Fruit fly (Drosophila melanogaster): Measurements from ENCODE around the gene Eip75B.
A peak's percentile ranks its signal among the peaks of the same experiment; 100 is the strongest.

Gene Eip75B

DNA sequence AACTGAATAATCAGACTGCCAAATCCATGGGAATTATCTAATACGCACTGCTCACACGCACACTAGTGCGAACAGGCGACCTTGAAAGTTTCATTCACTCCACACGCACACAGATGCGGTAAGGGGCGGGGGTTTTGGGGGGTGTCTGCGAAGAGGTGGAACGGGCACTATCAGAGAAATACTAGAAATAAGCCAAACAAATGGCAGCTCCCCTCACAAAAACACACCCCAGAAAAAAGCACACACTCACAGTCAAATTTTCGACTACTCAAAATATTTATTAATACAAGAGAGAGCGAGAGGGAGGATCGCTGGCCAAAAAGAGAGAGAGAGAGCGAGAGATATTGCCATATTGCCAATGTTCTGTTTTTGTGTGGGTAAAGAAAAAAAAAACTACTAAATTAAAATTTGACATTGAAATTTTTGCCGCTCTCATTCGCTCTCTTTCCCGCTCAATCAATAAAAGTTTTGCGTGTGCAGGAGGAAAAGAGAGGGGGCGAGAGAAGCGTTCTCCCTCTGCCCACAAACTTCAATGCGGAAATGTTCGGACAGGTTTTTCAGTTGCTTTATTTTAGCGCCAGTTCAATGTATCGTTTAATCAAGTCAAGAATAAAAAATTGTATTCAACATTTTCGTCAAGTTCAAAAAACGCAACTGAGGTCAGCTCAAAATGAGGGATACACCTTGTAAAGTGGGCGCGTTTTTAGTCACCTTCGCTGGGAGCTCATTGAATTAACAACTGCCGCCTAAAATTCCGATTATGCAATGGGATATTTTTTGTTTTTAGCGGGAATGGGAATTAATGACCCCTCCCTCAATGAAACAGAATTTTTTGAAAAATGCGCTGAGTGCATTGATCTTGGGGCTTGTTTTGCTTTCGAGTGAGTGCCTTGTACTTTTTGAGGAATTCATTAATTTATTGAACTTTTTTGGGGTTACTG lies 69.0 kb downstream of the Eip75B start:
- TF ChIP-seq CG11617 (GFP tag; optimal IDR thresholded peaks at IDR 0.05) (no peak), CG14711 (tag; optimal IDR thresholded peaks at IDR 0.05) (no peak), CG1620 (GFP tag; optimal IDR thresholded peaks at IDR 0.05) (no peak), Mnt (GFP tag; optimal IDR thresholded peaks at IDR 0.05) (no peak), Crg-1 (GFP tag; optimal IDR thresholded peaks at IDR 0.05) (no peak), CG33017 (tag; optimal IDR thresholded peaks at IDR 0.05) (no peak), Hr96 (GFP tag; optimal IDR thresholded peaks at IDR 0.05) (no peak), Clk (GFP tag; optimal IDR thresholded peaks at IDR 0.05) (no peak), ovo (GFP tag; optimal IDR thresholded peaks at IDR 0.05) (no peak), toe (GFP tag; optimal IDR thresholded peaks at IDR 0.05) (no peak), cnc (optimal IDR thresholded peaks at IDR 0.05) (no peak), tj (GFP tag; optimal IDR thresholded peaks at IDR 0.05) (no peak), CG7101 (tag; optimal IDR thresholded peaks at IDR 0.05) (no peak), CG7045 (GFP tag; optimal IDR thresholded peaks at IDR 0.05) (no peak)

- peak; percentile 54 for TF ChIP-seq kay (GFP tag; ENCODE audit: borderline replicate concordance)
- TF ChIP-seq CG11617 (GFP tag; optimal IDR thresholded peaks at IDR 0.05), result no peak
Measured at dm6 chr3L:17994560-17995202, 69.8 kb downstream of the Eip75B start.

DNA sequence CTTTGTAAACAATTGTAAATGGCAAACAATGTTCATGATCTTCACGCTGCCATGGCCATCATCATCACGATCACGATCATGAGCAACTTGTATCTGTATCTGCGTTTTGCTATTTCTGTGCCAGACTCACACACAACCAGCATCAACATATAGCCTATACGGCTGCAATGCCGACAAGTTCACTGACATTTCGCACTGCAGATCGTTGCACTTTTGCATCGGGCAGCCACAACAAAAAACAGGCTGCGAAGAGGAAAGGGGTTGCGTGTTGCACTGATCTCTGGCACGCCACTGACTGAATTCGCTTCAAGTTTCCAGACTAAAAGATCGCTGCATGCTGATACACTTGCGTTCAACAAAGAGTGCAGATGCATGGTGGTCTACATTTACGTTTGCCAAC lies 70.7 kb downstream of the Eip75B start:
- TF ChIP-seq Crg-1 (GFP tag; optimal IDR thresholded peaks at IDR 0.05) (no peak), toe (GFP tag; optimal IDR thresholded peaks at IDR 0.05) (no peak), CG7101 (tag; optimal IDR thresholded peaks at IDR 0.05) (no peak), CG7045 (GFP tag; optimal IDR thresholded peaks at IDR 0.05) (no peak), Clk (GFP tag; optimal IDR thresholded peaks at IDR 0.05) (no peak), ovo (GFP tag; optimal IDR thresholded peaks at IDR 0.05) (no peak), pad (GFP tag; optimal IDR thresholded peaks at IDR 0.05) (no peak), CG33017 (tag; optimal IDR thresholded peaks at IDR 0.05) (no peak), cic (GFP tag; optimal IDR thresholded peaks at IDR 0.05) (no peak), CG5204 (GFP tag; optimal IDR thresholded peaks at IDR 0.05) (no peak), bab1 (GFP tag; optimal IDR thresholded peaks at IDR 0.05) (no peak), CG14711 (tag; optimal IDR thresholded peaks at IDR 0.05) (no peak), cnc (optimal IDR thresholded peaks at IDR 0.05) (no peak), CG11617 (GFP tag; optimal IDR thresholded peaks at IDR 0.05) (no peak), Mnt (GFP tag; optimal IDR thresholded peaks at IDR 0.05) (no peak), tj (GFP tag; optimal IDR thresholded peaks at IDR 0.05) (no peak), CG12768 (GFP tag; optimal IDR thresholded peaks at IDR 0.05) (no peak), Hr96 (GFP tag; optimal IDR thresholded peaks at IDR 0.05) (no peak), CG1620 (GFP tag; optimal IDR thresholded peaks at IDR 0.05) (no peak)

DNA sequence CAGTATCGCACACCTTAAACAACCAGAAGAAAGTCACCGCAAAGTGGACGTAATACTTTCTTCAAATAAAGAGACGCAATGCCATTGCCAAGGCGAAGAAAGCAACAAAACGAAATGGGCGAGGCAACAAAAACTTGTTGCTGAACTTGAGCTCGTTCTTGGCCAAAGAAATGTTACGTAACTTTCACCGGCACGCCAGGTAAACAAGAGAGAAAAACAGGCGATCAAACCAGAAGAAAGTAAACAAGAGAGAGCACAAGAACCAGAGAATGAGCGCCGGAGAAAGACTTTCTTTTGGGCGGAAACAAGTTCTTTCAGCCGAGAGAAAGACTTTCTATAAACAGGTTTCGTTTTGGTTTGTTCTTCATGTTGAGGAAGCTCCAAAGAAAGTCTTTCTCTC lies 71.2 kb downstream of the Eip75B start:
- TF ChIP-seq Crg-1 (GFP tag; optimal IDR thresholded peaks at IDR 0.05) (no peak), CG7101 (tag; optimal IDR thresholded peaks at IDR 0.05) (no peak), CG12768 (GFP tag; optimal IDR thresholded peaks at IDR 0.05) (no peak), CG11617 (GFP tag; optimal IDR thresholded peaks at IDR 0.05) (no peak), toe (GFP tag; optimal IDR thresholded peaks at IDR 0.05) (no peak), tj (GFP tag; optimal IDR thresholded peaks at IDR 0.05) (no peak), CG1620 (GFP tag; optimal IDR thresholded peaks at IDR 0.05) (no peak)

DNA sequence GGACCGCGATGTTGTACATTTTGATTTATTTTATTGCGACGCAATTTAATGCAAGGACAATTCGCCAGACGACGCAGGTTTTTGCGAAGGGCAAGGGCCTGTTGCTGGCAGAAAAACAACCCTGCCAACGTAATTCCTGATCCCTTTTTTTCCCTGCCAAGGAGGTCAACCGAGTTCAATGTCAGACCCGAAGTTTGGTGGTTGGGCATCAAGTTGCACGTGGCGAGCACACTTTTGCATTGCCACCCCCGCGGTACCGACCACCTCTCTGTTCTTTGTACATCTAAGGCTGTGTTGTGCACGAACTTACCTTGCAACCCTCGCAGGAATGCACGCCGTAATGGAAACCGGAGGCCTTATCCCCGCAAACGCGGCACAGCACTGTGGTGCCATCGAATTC lies 71.9 kb downstream of the Eip75B start:
- TF ChIP-seq cic (GFP tag; optimal IDR thresholded peaks at IDR 0.05), result no peak
- no peak for TF ChIP-seq kay (GFP tag; ENCODE audit: borderline replicate concordance)
- TF ChIP-seq Hr96 (GFP tag; optimal IDR thresholded peaks at IDR 0.05), result no peak
- no peak for TF ChIP-seq CG11617 (GFP tag; optimal IDR thresholded peaks at IDR 0.05)
- TF ChIP-seq toe (GFP tag; optimal IDR thresholded peaks at IDR 0.05), result no peak
- no peak for TF ChIP-seq CG12768 (GFP tag; optimal IDR thresholded peaks at IDR 0.05)
- no peak for TF ChIP-seq Mnt (GFP tag; optimal IDR thresholded peaks at IDR 0.05)
- TF ChIP-seq CG14711 (tag; optimal IDR thresholded peaks at IDR 0.05), result no peak
- TF ChIP-seq CG7101 (tag; optimal IDR thresholded peaks at IDR 0.05), result no peak
- TF ChIP-seq cnc (optimal IDR thresholded peaks at IDR 0.05), result no peak
- TF ChIP-seq Crg-1 (GFP tag; optimal IDR thresholded peaks at IDR 0.05), result no peak
- no peak for TF ChIP-seq CG33017 (tag; optimal IDR thresholded peaks at IDR 0.05)
- TF ChIP-seq Clk (GFP tag; optimal IDR thresholded peaks at IDR 0.05), result no peak
- TF ChIP-seq bab1 (GFP tag; optimal IDR thresholded peaks at IDR 0.05), result no peak
- TF ChIP-seq CG7045 (GFP tag; optimal IDR thresholded peaks at IDR 0.05), result no peak
- TF ChIP-seq tj (GFP tag; optimal IDR thresholded peaks at IDR 0.05), result no peak
- no peak for TF ChIP-seq pad (GFP tag; optimal IDR thresholded peaks at IDR 0.05)
- TF ChIP-seq CG5204 (GFP tag; optimal IDR thresholded peaks at IDR 0.05), result no peak
- no peak for TF ChIP-seq CG1620 (GFP tag; optimal IDR thresholded peaks at IDR 0.05)
- TF ChIP-seq ovo (GFP tag; optimal IDR thresholded peaks at IDR 0.05), result no peak

dm6 chr3L:17991897-17992553 lies 72.5 kb downstream of the Eip75B start:
- TF ChIP-seq bab1 (GFP tag; optimal IDR thresholded peaks at IDR 0.05) (no peak), cnc (optimal IDR thresholded peaks at IDR 0.05) (no peak), ovo (GFP tag; optimal IDR thresholded peaks at IDR 0.05) (no peak), pad (GFP tag; optimal IDR thresholded peaks at IDR 0.05) (no peak), kay (GFP tag; ENCODE audit: borderline replicate concordance) (no peak), cic (GFP tag; optimal IDR thresholded peaks at IDR 0.05) (no peak), CG12768 (GFP tag; optimal IDR thresholded peaks at IDR 0.05) (no peak), CG7101 (tag; optimal IDR thresholded peaks at IDR 0.05) (no peak), CG7045 (GFP tag; optimal IDR thresholded peaks at IDR 0.05) (no peak), Mnt (GFP tag; optimal IDR thresholded peaks at IDR 0.05) (no peak), CG14711 (tag; optimal IDR thresholded peaks at IDR 0.05) (no peak), CG33017 (tag; optimal IDR thresholded peaks at IDR 0.05) (no peak), tj (GFP tag; optimal IDR thresholded peaks at IDR 0.05) (no peak), Clk (GFP tag; optimal IDR thresholded peaks at IDR 0.05) (no peak), toe (GFP tag; optimal IDR thresholded peaks at IDR 0.05) (no peak), Hr96 (GFP tag; optimal IDR thresholded peaks at IDR 0.05) (no peak), Crg-1 (GFP tag; optimal IDR thresholded peaks at IDR 0.05) (no peak), CG1620 (GFP tag; optimal IDR thresholded peaks at IDR 0.05) (no peak), CG5204 (GFP tag; optimal IDR thresholded peaks at IDR 0.05) (no peak), CG11617 (GFP tag; optimal IDR thresholded peaks at IDR 0.05) (no peak)

Data from whole organism, adult.